Worm (Caenorhabditis elegans): Measurements from ENCODE around the gene clec-266.

clec-266 gene

ce11 chrX:6644971-6645704, 22.4 kb upstream of the clec-266 start, which contains the start of gene C56E10.3 (continued):
- TF ChIP-seq ztf-11 (tag; optimal IDR thresholded peaks at IDR 0.05) (no peak), nhr-28 (tag; optimal IDR thresholded peaks at IDR 0.05) (no peak), lin-14 (GFP tag; optimal IDR thresholded peaks at IDR 0.05) (peak; percentile 39), nhr-84 (tag; optimal IDR thresholded peaks at IDR 0.05) (no peak), lir-3 (tag; optimal IDR thresholded peaks at IDR 0.05; ENCODE audit: poor library complexity) (no peak), dpl-1 (GFP tag; optimal IDR thresholded peaks at IDR 0.05) (no peak), ztf-4 (tag; optimal IDR thresholded peaks at IDR 0.05) (no peak), snu-23 (GFP tag; optimal IDR thresholded peaks at IDR 0.05) (peak; percentile 12), pax-3 (tag; optimal IDR thresholded peaks at IDR 0.05) (no peak), fkh-10 (GFP tag; optimal IDR thresholded peaks at IDR 0.05) (no peak), tbx-2 (tag; optimal IDR thresholded peaks at IDR 0.05) (peak; percentile 32), nhr-71 (tag; optimal IDR thresholded peaks at IDR 0.05) (peak; percentile 46), mep-1 (tag; optimal IDR thresholded peaks at IDR 0.05) (no peak), rnt-1 (tag; optimal IDR thresholded peaks at IDR 0.05) (no peak), aha-1 (tag; optimal IDR thresholded peaks at IDR 0.05) (no peak), Y116A8C.19 (tag; optimal IDR thresholded peaks at IDR 0.05; ENCODE audit: borderline replicate concordance) (no peak), lin-35 (GFP tag; optimal IDR thresholded peaks at IDR 0.05) (peak in 1 of 2 experiments; percentile 44), C16A3.4 (tag; optimal IDR thresholded peaks at IDR 0.05) (no peak), hlh-4 (tag; optimal IDR thresholded peaks at IDR 0.05) (no peak), sup-37 (GFP tag; optimal IDR thresholded peaks at IDR 0.05) (no peak), fkh-8 (tag; optimal IDR thresholded peaks at IDR 0.05) (no peak), ceh-82 (tag; optimal IDR thresholded peaks at IDR 0.05) (no peak), efl-3 (GFP tag; optimal IDR thresholded peaks at IDR 0.05) (no peak), nhr-47 (tag; optimal IDR thresholded peaks at IDR 0.05) (no peak), fkh-4 (tag; optimal IDR thresholded peaks at IDR 0.05; ENCODE audit: borderline replicate concordance) (no peak), C04F5.9 (tag; optimal IDR thresholded peaks at IDR 0.05) (no peak), nhr-237 (tag; optimal IDR thresholded peaks at IDR 0.05) (no peak), alr-1 (tag; optimal IDR thresholded peaks at IDR 0.05; ENCODE audit: borderline replicate concordance) (no peak), isw-1 (GFP tag; IDR thresholded peaks at IDR 0.05) (no peak), irx-1 (tag; optimal IDR thresholded peaks at IDR 0.05) (no peak), unc-30 (tag; optimal IDR thresholded peaks at IDR 0.05) (no peak), lsy-2 (tag; optimal IDR thresholded peaks at IDR 0.05) (peak in 1 of 2 experiments; percentile 6), aly-2 (tag; optimal IDR thresholded peaks at IDR 0.05) (no peak), ama-1 (optimal IDR thresholded peaks at IDR 0.05) (no peak), lin-15B (tag; optimal IDR thresholded peaks at IDR 0.05) (no peak), swsn-7 (tag; optimal IDR thresholded peaks at IDR 0.05) (no peak), ets-5 (GFP tag; IDR thresholded peaks at IDR 0.05) (no peak), unc-98 (GFP tag; IDR thresholded peaks at IDR 0.05) (no peak)

DNA sequence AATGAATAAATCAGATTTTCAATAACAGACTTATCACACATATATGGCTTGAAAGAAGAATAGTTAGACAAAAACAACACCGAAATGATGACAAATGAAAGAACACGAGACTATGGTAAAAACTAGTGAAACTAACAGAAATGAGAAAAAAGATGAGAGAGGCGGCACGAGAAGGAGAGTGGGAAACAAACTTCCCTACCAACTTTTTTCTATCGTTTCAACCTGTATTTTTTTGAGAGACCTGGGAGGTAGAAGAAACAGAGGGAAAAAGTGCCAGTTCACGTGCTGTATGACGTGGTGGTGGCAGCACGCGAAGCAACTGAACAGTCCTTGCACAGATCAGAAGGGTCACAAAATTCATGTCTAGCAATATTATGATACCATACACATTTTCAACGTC, 20.1 kb upstream of the clec-266 start:
- TF ChIP-seq efl-1 (optimal IDR thresholded peaks at IDR 0.05) (no peak), efl-1 (GFP tag; optimal IDR thresholded peaks at IDR 0.05 in 1 of 2) (no peak), lir-3 (tag; optimal IDR thresholded peaks at IDR 0.05; ENCODE audit: poor library complexity) (peak; percentile 23), nhr-47 (tag; optimal IDR thresholded peaks at IDR 0.05) (peak; percentile 35), irx-1 (tag; optimal IDR thresholded peaks at IDR 0.05) (no peak), dsc-1 (tag; optimal IDR thresholded peaks at IDR 0.05) (no peak), snu-23 (GFP tag; optimal IDR thresholded peaks at IDR 0.05) (peak; percentile 78), nhr-71 (tag; optimal IDR thresholded peaks at IDR 0.05) (peak; percentile 84), elt-3 (tag; optimal IDR thresholded peaks at IDR 0.05) (peak in 2 of 6 experiments; percentile 26 to 60), nhr-19 (GFP tag; conservative IDR thresholded peaks at IDR 0.05) (0 out of 2 replicates have a peak, but pooled peaks have one; percentile 36), elt-2 (tag; optimal IDR thresholded peaks at IDR 0.05) (peak; percentile 27), nhr-85 (tag) (peak; percentile 95), mep-1 (tag; optimal IDR thresholded peaks at IDR 0.05) (peak; percentile 45), lin-13 (GFP tag; optimal IDR thresholded peaks at IDR 0.05) (peak; percentile 21), mdl-1 (tag; optimal IDR thresholded peaks at IDR 0.05) (peak in 1 of 2 experiments; percentile 78), snpc-4 (tag; optimal IDR thresholded peaks at IDR 0.05) (no peak), hlh-17 (GFP tag; optimal IDR thresholded peaks at IDR 0.05; ENCODE audit: borderline replicate concordance) (no peak), Y116A8C.19 (tag; optimal IDR thresholded peaks at IDR 0.05; ENCODE audit: borderline replicate concordance) (no peak), lin-14 (GFP tag; optimal IDR thresholded peaks at IDR 0.05) (peak; percentile 84), nhr-77 (tag; optimal IDR thresholded peaks at IDR 0.05) (peak; percentile 5), lin-35 (GFP tag; optimal IDR thresholded peaks at IDR 0.05) (peak in 1 of 2 experiments; percentile 75), C04F5.9 (tag; optimal IDR thresholded peaks at IDR 0.05) (no peak), nhr-20 (tag; optimal IDR thresholded peaks at IDR 0.05) (peak; percentile 90)

Measured in whole organism, L1 larva.